Fruit fly (Drosophila melanogaster) whole organism, embryonic: Measurements from ENCODE around the gene Usp14.

ENCODE experiments used
- BtbVII ChIP-seq: fragments of 200-800 bp; sonication (Bioruptor generic); optimal IDR thresholded peaks from 3 replicates; lab custom pipeline; 2017; ENCODE audit warnings: missing biosample characterization, mild to moderate bottlenecking, missing genetic modification characterization
- CG1024 ChIP-seq: fragments of 200-800 bp; sonication (Bioruptor generic); IDR thresholded peaks from 2 replicates; pipeline ENCODE4 v1.3.6; 2022; ENCODE audit warnings: missing biosample characterization, missing genetic modification characterization
- CG10267 ChIP-seq: fragments of 200-800 bp; sonication (Bioruptor generic); optimal IDR thresholded peaks from 2 replicates; lab custom pipeline; 2018; ENCODE audit warnings: missing biosample characterization, mild to moderate bottlenecking, missing genetic modification characterization, moderate library complexity
- CG10462 ChIP-seq: fragments of 200-800 bp; sonication (Bioruptor generic); optimal IDR thresholded peaks from 2 replicates; lab custom pipeline; 2016; ENCODE audit warnings: missing biosample characterization, missing genetic modification characterization
- CG11085 ChIP-seq: fragments of 200-800 bp; sonication (Bioruptor generic); IDR thresholded peaks from 2 replicates; pipeline ENCODE4 v1.3.6; 2022; ENCODE audit warnings: missing biosample characterization, missing genetic modification characterization
- CG12769 ChIP-seq: fragments of 200-800 bp; sonication (Bioruptor generic); optimal IDR thresholded peaks from 2 replicates; lab custom pipeline; 2019; ENCODE audit warnings: missing biosample characterization, mild to moderate bottlenecking, missing genetic modification characterization, moderate library complexity
- CG13424 ChIP-seq: fragments of 200-800 bp; sonication (Bioruptor generic); optimal IDR thresholded peaks from 2 replicates; lab custom pipeline; 2019; ENCODE audit warnings: missing biosample characterization, mild to moderate bottlenecking, missing genetic modification characterization, moderate library complexity
- CG14965 ChIP-seq: fragments of 200-800 bp; sonication (Bioruptor generic); optimal IDR thresholded peaks from 2 replicates; lab custom pipeline; 2016; ENCODE audit warnings: missing biosample characterization, missing genetic modification characterization, borderline replicate concordance
- CG1647 ChIP-seq: fragments of 200-800 bp; sonication (Bioruptor generic); optimal IDR thresholded peaks from 3 replicates; lab custom pipeline; 2016; ENCODE audit warnings: missing biosample characterization, missing genetic modification characterization
- CG17361 ChIP-seq: fragments of 200-800 bp; sonication (Bioruptor generic); IDR thresholded peaks from 3 replicates; pipeline ENCODE4 v1.3.6; 2022; ENCODE audit warnings: missing biosample characterization, missing genetic modification characterization
- CG31441 ChIP-seq: fragments of 200-800 bp; sonication (Bioruptor generic); IDR thresholded peaks from 2 replicates; pipeline ENCODE4 v1.3.6; 2022; ENCODE audit warnings: missing biosample characterization, missing genetic modification characterization
- CG3838 ChIP-seq: fragments of 200-800 bp; sonication (Bioruptor generic); optimal IDR thresholded peaks from 3 replicates; lab custom pipeline; 2016; ENCODE audit warnings: missing biosample characterization, missing genetic modification characterization
- CG3995 ChIP-seq: fragments of 200-800 bp; sonication (Bioruptor generic); optimal IDR thresholded peaks from 3 replicates; lab custom pipeline; 2016; ENCODE audit warnings: missing biosample characterization, missing genetic modification characterization
- CG6683 ChIP-seq: fragments of 200-800 bp; sonication (Bioruptor generic); optimal IDR thresholded peaks from 2 replicates; lab custom pipeline; 2017; ENCODE audit warnings: missing biosample characterization, mild to moderate bottlenecking, missing genetic modification characterization, missing genetic modification reagents
- CG6791 ChIP-seq: fragments of 200-800 bp; sonication (Bioruptor generic); IDR thresholded peaks from 3 replicates; pipeline ENCODE4 v1.3.6; 2022; ENCODE audit warnings: missing biosample characterization, missing genetic modification characterization; ENCODE audit not compliant: partially characterized antibody
- CG6854 ChIP-seq: fragments of 200-800 bp; sonication (Bioruptor generic); optimal IDR thresholded peaks from 3 replicates; lab custom pipeline; 2017; ENCODE audit warnings: missing biosample characterization, mild to moderate bottlenecking, missing genetic modification characterization
- CG7271 ChIP-seq: fragments of 200-800 bp; sonication (Bioruptor generic); optimal IDR thresholded peaks from 2 replicates; lab custom pipeline; 2018; ENCODE audit warnings: missing biosample characterization, mild to moderate bottlenecking, missing genetic modification characterization, moderate library complexity
- CG7745 ChIP-seq: fragments of 200-800 bp; sonication (Bioruptor generic); optimal IDR thresholded peaks from 2 replicates; lab custom pipeline; 2018; ENCODE audit warnings: missing biosample characterization, mild to moderate bottlenecking, missing genetic modification characterization, moderate library complexity
- CG7928 ChIP-seq: fragments of 200-800 bp; sonication (Bioruptor generic); optimal IDR thresholded peaks from 2 replicates; lab custom pipeline; 2017; ENCODE audit warnings: missing biosample characterization, mild to moderate bottlenecking, missing genetic modification characterization
- CG8765 ChIP-seq: fragments of 200-800 bp; sonication (Bioruptor generic); IDR thresholded peaks from 2 replicates; pipeline ENCODE4 v1.3.6; 2022; ENCODE audit warnings: missing biosample characterization, missing genetic modification characterization
- CG9817 ChIP-seq: fragments of 200-800 bp; sonication (Bioruptor generic); optimal IDR thresholded peaks from 2 replicates; lab custom pipeline; 2018; ENCODE audit warnings: missing biosample characterization, mild to moderate bottlenecking, missing genetic modification characterization, moderate library complexity
- Dfd ChIP-seq, 2 experiments: fragments of >200 bp; optimal IDR thresholded peaks; 2 replicates each; lab custom pipeline; 2017; ENCODE audit warnings: missing biosample characterization in 2 of 2, missing genetic modification characterization in 2 of 2
- Dip3 ChIP-seq: fragments of 200-800 bp; sonication (Bioruptor generic); optimal IDR thresholded peaks from 3 replicates; lab custom pipeline; 2016; ENCODE audit warnings: missing biosample characterization, missing genetic modification characterization
- Eip74EF ChIP-seq, 2 experiments: fragments of 200-800 bp in 1 of 2; fragments of >200 bp in 1 of 2; sonication (Bioruptor generic) in 1 of 2; optimal IDR thresholded peaks; 2 replicates each; lab custom pipeline; 2017 to 2019; ENCODE audit warnings: missing biosample characterization in 2 of 2, missing genetic modification characterization in 2 of 2, mild to moderate bottlenecking in 1 of 2, moderate library complexity in 1 of 2
- Ets65A ChIP-seq: fragments of 200-800 bp; sonication (Bioruptor generic); peaks from one replicate; lab custom pipeline; 2016; ENCODE audit warnings: missing biosample characterization, missing genetic modification characterization
- HLH3B ChIP-seq: fragments of 200-800 bp; sonication (Bioruptor generic); IDR thresholded peaks from 2 replicates; pipeline ENCODE4 v1.3.6; 2022; ENCODE audit warnings: missing biosample characterization, missing genetic modification characterization
- HLH4C ChIP-seq: fragments of 200-800 bp; sonication (Bioruptor generic); IDR thresholded peaks from 3 replicates; pipeline ENCODE4 v1.3.6; 2022; ENCODE audit warnings: missing biosample characterization, missing genetic modification characterization; ENCODE audit not compliant: partially characterized antibody
- Hr39 ChIP-seq: fragments of >200 bp; optimal IDR thresholded peaks from 2 replicates; lab custom pipeline; 2017
- MBD-R2 ChIP-seq: fragments of 200-800 bp; sonication (Bioruptor generic); IDR thresholded peaks from 2 replicates; pipeline ENCODE4 v1.3.6; 2022; ENCODE audit warnings: missing biosample characterization, missing genetic modification characterization
- Max ChIP-seq: fragments of 200-800 bp; sonication (Bioruptor generic); optimal IDR thresholded peaks from 2 replicates; lab custom pipeline; 2016; ENCODE audit warnings: missing biosample characterization, mild to moderate bottlenecking, missing genetic modification characterization
- Nf-YA ChIP-seq: fragments of 200-800 bp; sonication (Bioruptor generic); IDR thresholded peaks from 2 replicates; pipeline ENCODE4 v1.3.6; 2022; ENCODE audit warnings: missing biosample characterization, missing genetic modification characterization
- Rfx ChIP-seq: fragments of 200-800 bp; sonication (Bioruptor generic); IDR thresholded peaks from 2 replicates; pipeline ENCODE4 v1.3.6; 2022; ENCODE audit warnings: missing biosample characterization, missing genetic modification characterization
- ab ChIP-seq: fragments of 200-800 bp; sonication (Bioruptor generic); optimal IDR thresholded peaks from 2 replicates; lab custom pipeline; 2016; ENCODE audit warnings: missing biosample characterization, missing genetic modification characterization
- abd-A ChIP-seq: fragments of 200-800 bp; sonication (Bioruptor generic); optimal IDR thresholded peaks from 3 replicates; lab custom pipeline; 2019; ENCODE audit warnings: missing biosample characterization, mild to moderate bottlenecking, missing genetic modification characterization, moderate library complexity
- ac ChIP-seq: fragments of 200-800 bp; sonication (Bioruptor generic); optimal IDR thresholded peaks from 3 replicates; lab custom pipeline; 2017; ENCODE audit warnings: missing biosample characterization, mild to moderate bottlenecking, missing genetic modification characterization
- ash1 ChIP-seq: fragments of 200-800 bp; sonication (Bioruptor generic); optimal IDR thresholded peaks from 2 replicates; lab custom pipeline; 2018; ENCODE audit warnings: missing biosample characterization, mild to moderate bottlenecking, missing genetic modification characterization
- crp ChIP-seq, 2 experiments: fragments of 200-800 bp; sonication (Bioruptor generic); optimal IDR thresholded peaks; 2 replicates in 1 of 2; 3 replicates in 1 of 2; lab custom pipeline; 2017; ENCODE audit warnings: missing biosample characterization in 2 of 2, missing genetic modification characterization in 2 of 2, mild to moderate bottlenecking in 1 of 2, moderate library complexity in 1 of 2
- danr ChIP-seq: fragments of 200-800 bp; sonication (Bioruptor generic); IDR thresholded peaks from 2 replicates; pipeline ENCODE4 v1.3.6; 2022; ENCODE audit warnings: missing biosample characterization, missing genetic modification characterization
- dm ChIP-seq: fragments of 200-800 bp; sonication (Bioruptor generic); optimal IDR thresholded peaks from 3 replicates; lab custom pipeline; 2016; ENCODE audit warnings: missing biosample characterization, missing genetic modification characterization
- fd96Cb ChIP-seq: fragments of 200-800 bp; sonication (Bioruptor generic); optimal IDR thresholded peaks from 2 replicates; lab custom pipeline; 2018; ENCODE audit warnings: missing biosample characterization, mild to moderate bottlenecking, missing genetic modification characterization, moderate library complexity
- grn ChIP-seq: fragments of 200-800 bp; sonication (Bioruptor generic); optimal IDR thresholded peaks from 3 replicates; lab custom pipeline; 2017; ENCODE audit warnings: missing biosample characterization, missing genetic modification characterization
- gt ChIP-seq: fragments of 200-800 bp; sonication (Bioruptor generic); IDR thresholded peaks from 2 replicates; pipeline ENCODE4 v1.3.6; 2022; ENCODE audit warnings: missing biosample characterization, missing genetic modification characterization
- hth ChIP-seq: fragments of >200 bp; optimal IDR thresholded peaks from 2 replicates; lab custom pipeline; 2017; ENCODE audit warnings: inconsistent platforms
- lab ChIP-seq: fragments of 200-800 bp; sonication (Bioruptor generic); optimal IDR thresholded peaks from 3 replicates; lab custom pipeline; 2017; ENCODE audit warnings: missing biosample characterization, missing genetic modification characterization, mild to moderate bottlenecking, moderate library complexity, missing genetic modification reagents
- lmd ChIP-seq: fragments of 200-800 bp; sonication (Bioruptor generic); IDR thresholded peaks from 2 replicates; pipeline ENCODE4 v1.3.6; 2022; ENCODE audit warnings: missing biosample characterization, missing genetic modification characterization
- maf-S ChIP-seq: fragments of 200-800 bp; sonication (Bioruptor generic); optimal IDR thresholded peaks from 2 replicates; lab custom pipeline; 2016; ENCODE audit warnings: missing biosample characterization, missing genetic modification characterization
- pan ChIP-seq, 4 experiments: fragments of >200 bp in 3 of 4; fragments of 200-800 bp in 1 of 4; sonication (Bioruptor generic) in 1 of 4; optimal IDR thresholded peaks in 3 of 4; IDR thresholded peaks in 1 of 4; 2 replicates each; pipeline versions ENCODE4 v1.3.6 to Lab custom; 2017 to 2022; ENCODE audit warnings: missing biosample characterization in 2 of 4, missing genetic modification characterization in 2 of 4, mixed read lengths in 1 of 4
- psq ChIP-seq: fragments of 200-800 bp; sonication (Bioruptor generic); optimal IDR thresholded peaks from 2 replicates; lab custom pipeline; 2017; ENCODE audit warnings: missing biosample characterization, missing genetic modification characterization
- pum ChIP-seq: fragments of 200-800 bp; sonication (Bioruptor generic); optimal IDR thresholded peaks from 2 replicates; lab custom pipeline; 2016; ENCODE audit warnings: missing biosample characterization, missing genetic modification characterization
- sima ChIP-seq: fragments of 200-800 bp; sonication (Bioruptor generic); optimal IDR thresholded peaks from 2 replicates; lab custom pipeline; 2016; ENCODE audit warnings: missing biosample characterization, missing genetic modification characterization
- tna ChIP-seq: fragments of 200-800 bp; sonication (Bioruptor generic); IDR thresholded peaks from 2 replicates; pipeline ENCODE4 v1.3.6; 2022; ENCODE audit warnings: missing biosample characterization, missing genetic modification characterization; ENCODE audit not compliant: partially characterized antibody

Usp14 gene

DNA sequence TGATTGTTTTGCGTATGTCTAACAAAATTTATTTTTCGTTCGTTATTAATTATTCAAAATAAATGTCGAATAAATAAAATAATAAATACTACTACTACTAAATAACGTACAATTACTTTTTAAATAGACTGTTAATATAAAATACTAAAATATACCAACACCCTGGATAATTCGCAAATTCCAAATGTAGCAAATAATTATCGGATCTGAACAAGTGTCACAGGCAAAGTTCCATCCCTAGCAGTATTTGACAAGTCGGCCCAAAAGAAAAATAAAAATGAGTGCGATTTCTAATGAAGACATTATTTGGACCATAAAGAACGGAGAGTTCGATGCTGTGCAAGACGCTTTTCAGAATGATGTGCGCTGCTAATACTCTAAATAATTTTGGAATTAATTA, 27.2 kb upstream of the Usp14 start, which contains the start of gene CG31715 (continued):
- TF ChIP-seq CG3838 (GFP tag; lab: Kevin White, UChicago) (no peak), CG17361 (GFP tag; lab: Robert Waterston, UW) (no peak), crp (GFP tag; optimal IDR thresholded peaks at IDR 0.05; lab: Kevin White, UChicago) (peak in 1 of 2 experiments; percentile 56), lmd (GFP tag; lab: Robert Waterston, UW) (no peak), ac (GFP tag; lab: Kevin White, UChicago) (no peak), Max (GFP tag; lab: Kevin White, UChicago) (no peak), maf-S (no peak), CG6791 (GFP tag; lab: Robert Waterston, UW) (no peak), grn (GFP tag; lab: Kevin White, UChicago) (no peak), Hr39 (lab: Kevin White, UChicago) (no peak), Dfd (GFP tag; optimal IDR thresholded peaks at IDR 0.05; lab: Kevin White, UChicago) (no peak), CG7928 (no peak), sima (no peak), CG6683 (GFP tag; lab: Kevin White, UChicago) (no peak), CG6854 (GFP tag; lab: Kevin White, UChicago) (no peak), abd-A (tag; lab: Kevin White, UChicago) (no peak), CG31441 (GFP tag; lab: Robert Waterston, UW) (peak; percentile 16; the same call in 1 of the 2 replicates), Dip3 (GFP tag; lab: Kevin White, UChicago) (no peak), CG13424 (tag; lab: Kevin White, UChicago) (peak; percentile 30), BtbVII (GFP tag; lab: Kevin White, UChicago) (no peak), Ets65A (GFP tag; lab: Kevin White, UChicago) (peak; percentile 51), HLH4C (GFP tag; lab: Robert Waterston, UW) (no peak), CG8765 (GFP tag; lab: Robert Waterston, UW) (no peak), lab (no peak), ab (no peak), CG12769 (tag; lab: Kevin White, UChicago) (no peak), CG9817 (no peak), HLH3B (GFP tag; lab: Robert Waterston, UW) (no peak), CG1647 (GFP tag; lab: Kevin White, UChicago) (no peak), CG1024 (no peak), tna (GFP tag; lab: Robert Waterston, UW) (no peak; the same call in 1 of the 2 replicates), Eip74EF (GFP tag; optimal IDR thresholded peaks at IDR 0.05; lab: Kevin White, UChicago) (no peak), CG3995 (peak; percentile 23), ash1 (GFP tag; lab: Kevin White, UChicago) (no peak), Rfx (GFP tag; lab: Robert Waterston, UW) (no peak), CG7745 (tag; lab: Kevin White, UChicago) (peak; percentile 98), fd96Cb (tag; lab: Kevin White, UChicago) (no peak), danr (GFP tag; lab: Robert Waterston, UW) (no peak), pan (optimal IDR thresholded peaks at IDR 0.05; lab: Kevin White, UChicago) (no peak), pan (GFP tag; optimal IDR thresholded peaks at IDR 0.05 in 1 of 2, IDR thresholded peaks at IDR 0.05 in 1 of 2) (no peak), MBD-R2 (GFP tag; lab: Robert Waterston, UW) (peak; percentile 66), CG10462 (peak; percentile 4), CG11085 (no peak), Nf-YA (GFP tag; lab: Robert Waterston, UW) (no peak), psq (GFP tag; lab: Kevin White, UChicago) (no peak), dm (GFP tag; lab: Kevin White, UChicago) (no peak), hth (lab: Kevin White, UChicago) (no peak), gt (GFP tag; lab: Robert Waterston, UW) (no peak), CG14965 (no peak), CG10267 (peak; percentile 14), pum (no peak), CG7271 (tag; lab: Kevin White, UChicago) (no peak)
